ENCODE assay signal across 2 worm cellular contexts in genomic region chrIV:6323654-6324224, ce11.
A peak's percentile ranks its signal among the peaks of the same experiment; 100 is the strongest.
TF ChIP-seq lines count a peak whose summit lies in the region.

Gene sqd-1 (plus strand): TSS chrIV:6324174.

TF ChIP-seq in whole organism, L1 larva, 84 proteins besides CTCF, POLR2A, EP300 and RAD21 (continued from another document):
- peak; percentile 99 for TF ChIP-seq nhr-71 (tag; optimal IDR thresholded peaks at IDR 0.05; lab: Kevin White, UChicago)
- peak; percentile 86 to 88 (median 88) for TF ChIP-seq dpl-1 (GFP tag; optimal IDR thresholded peaks at IDR 0.05; lab: Kevin White, UChicago)
- peak; percentile 96 for TF ChIP-seq mab-9 (GFP tag; IDR thresholded peaks at IDR 0.05; lab: Robert Waterston, UW)
- peak; percentile 97 for TF ChIP-seq unc-86 (tag; optimal IDR thresholded peaks at IDR 0.05; lab: Kevin White, UChicago)
- peak; percentile 98 for TF ChIP-seq ceh-8 (GFP tag; optimal IDR thresholded peaks at IDR 0.05; lab: Kevin White, UChicago)
- TF ChIP-seq elt-3 (tag; optimal IDR thresholded peaks at IDR 0.05; lab: Kevin White, UChicago), result peak in 5 of 6 experiments; percentile 74 to 94 (median 86)
- no peak for TF ChIP-seq tlp-1 (tag; optimal IDR thresholded peaks at IDR 0.05; lab: Kevin White, UChicago)
- TF ChIP-seq egl-13 (tag; optimal IDR thresholded peaks at IDR 0.05; lab: Kevin White, UChicago), result peak; percentile 96
- TF ChIP-seq tbx-2 (tag; optimal IDR thresholded peaks at IDR 0.05; lab: Kevin White, UChicago), result peak; percentile 98
- peak; percentile 91 for TF ChIP-seq nhr-76 (tag; optimal IDR thresholded peaks at IDR 0.05; lab: Kevin White, UChicago)
- peak; percentile 46 for TF ChIP-seq nhr-12 (tag; optimal IDR thresholded peaks at IDR 0.05; lab: Kevin White, UChicago)
- TF ChIP-seq vab-15 (tag; optimal IDR thresholded peaks at IDR 0.05; lab: Kevin White, UChicago), result peak; percentile 93
- peak; percentile 85 for TF ChIP-seq ama-1 (optimal IDR thresholded peaks at IDR 0.05; lab: Kevin White, UChicago)
- TF ChIP-seq aha-1 (tag; optimal IDR thresholded peaks at IDR 0.05; lab: Kevin White, UChicago), result peak; percentile 84
- TF ChIP-seq ceh-63 (GFP tag; optimal IDR thresholded peaks at IDR 0.05; lab: Kevin White, UChicago), result peak; percentile 93
- TF ChIP-seq hpl-2 (GFP tag; optimal IDR thresholded peaks at IDR 0.05; lab: Kevin White, UChicago), result peak; percentile 60
- TF ChIP-seq sup-37 (GFP tag; optimal IDR thresholded peaks at IDR 0.05; lab: Kevin White, UChicago), result peak; percentile 95
- peak; percentile 95 for TF ChIP-seq lin-14 (GFP tag; optimal IDR thresholded peaks at IDR 0.05; lab: Kevin White, UChicago)
- TF ChIP-seq fkh-10 (GFP tag; optimal IDR thresholded peaks at IDR 0.05; lab: Kevin White, UChicago), result peak; percentile 80
- TF ChIP-seq zip-4 (GFP tag; optimal IDR thresholded peaks at IDR 0.05; lab: Kevin White, UChicago), result peak; percentile 94
- peak; percentile 95 for TF ChIP-seq pax-3 (tag; optimal IDR thresholded peaks at IDR 0.05; lab: Kevin White, UChicago)
- TF ChIP-seq nhr-19 (GFP tag; conservative IDR thresholded peaks at IDR 0.05; lab: Robert Waterston, UW), result peak; percentile 98
- TF ChIP-seq snpc-4 (tag; optimal IDR thresholded peaks at IDR 0.05; lab: Kevin White, UChicago), result peak; percentile 82
- TF ChIP-seq alr-1 (tag; optimal IDR thresholded peaks at IDR 0.05; lab: Kevin White, UChicago; ENCODE audit: borderline replicate concordance), result no peak
- peak; percentile 93 for TF ChIP-seq lir-3 (tag; optimal IDR thresholded peaks at IDR 0.05; lab: Kevin White, UChicago; ENCODE audit: poor library complexity)

TF ChIP-seq in whole organism, young adult, 124 proteins besides CTCF, POLR2A, EP300 and RAD21 (continued from another document):
- peak; percentile 14 for TF ChIP-seq rpc-1 (optimal IDR thresholded peaks at IDR 0.05; lab: Kevin White, UChicago)
- TF ChIP-seq rpc-1 (tag; optimal IDR thresholded peaks at IDR 0.05; lab: Kevin White, UChicago), result no peak
- TF ChIP-seq lin-26 (GFP tag; IDR thresholded peaks at IDR 0.05; lab: Robert Waterston, UW), result peak; percentile 71; the same call in 1 of the 2 replicates
- TF ChIP-seq pha-4 (tag; optimal IDR thresholded peaks at IDR 0.05; lab: Kevin White, UChicago), result peak; percentile 47
- TF ChIP-seq hmg-20 (GFP tag; IDR thresholded peaks at IDR 0.05; lab: Robert Waterston, UW), result peak; percentile 88; the same call in 1 of the 2 replicates
- no peak for TF ChIP-seq akir-1 (GFP tag; optimal IDR thresholded peaks at IDR 0.05; lab: Kevin White, UChicago)
- TF ChIP-seq sea-2 (GFP tag; IDR thresholded peaks at IDR 0.05; lab: Robert Waterston, UW), result peak; percentile 81; the same call in 1 of the 2 replicates
- TF ChIP-seq hsf-1 (GFP tag; IDR thresholded peaks at IDR 0.05; lab: Robert Waterston, UW), result peak; percentile 76; the same call in 1 of the 2 replicates
- no peak for TF ChIP-seq mel-28 (tag; optimal IDR thresholded peaks at IDR 0.05; lab: Kevin White, UChicago; ENCODE audit: borderline replicate concordance)
- TF ChIP-seq K12H6.12 (tag; optimal IDR thresholded peaks at IDR 0.05; lab: Kevin White, UChicago), result peak; percentile 91
- TF ChIP-seq ztf-26 (tag; optimal IDR thresholded peaks at IDR 0.05; lab: Kevin White, UChicago), result peak; percentile 88
- TF ChIP-seq F57A8.1 (GFP tag; optimal IDR thresholded peaks at IDR 0.05; lab: Kevin White, UChicago), result no peak
- peak; percentile 72; the same call in 1 of the 2 replicates for TF ChIP-seq egl-18 (GFP tag; IDR thresholded peaks at IDR 0.05; lab: Robert Waterston, UW)
- peak; percentile 57 for TF ChIP-seq nhr-27 (tag; optimal IDR thresholded peaks at IDR 0.05; lab: Kevin White, UChicago)
- peak; percentile 92 for TF ChIP-seq C17E4.6 (GFP tag; IDR thresholded peaks at IDR 0.05; lab: Robert Waterston, UW)
- TF ChIP-seq let-607 (tag; optimal IDR thresholded peaks at IDR 0.05; lab: Kevin White, UChicago), result peak; percentile 84 to 93
- TF ChIP-seq F22D6.2 (tag; optimal IDR thresholded peaks at IDR 0.05; lab: Kevin White, UChicago), result peak; percentile 81
- TF ChIP-seq mcd-1 (GFP tag; IDR thresholded peaks at IDR 0.05; lab: Robert Waterston, UW), result peak; percentile 94
- TF ChIP-seq ztf-6 (GFP tag; IDR thresholded peaks at IDR 0.05; lab: Robert Waterston, UW), result peak; percentile 78
- peak; percentile 57; the same call in 1 of the 2 replicates for TF ChIP-seq egrh-3 (GFP tag; IDR thresholded peaks at IDR 0.05; lab: Robert Waterston, UW)
- peak; percentile 93 for TF ChIP-seq ekl-4 (GFP tag; IDR thresholded peaks at IDR 0.05; lab: Robert Waterston, UW)
- TF ChIP-seq nhr-179 (tag; optimal IDR thresholded peaks at IDR 0.05; lab: Kevin White, UChicago), result no peak
- peak; percentile 89 for TF ChIP-seq zim-3 (tag; optimal IDR thresholded peaks at IDR 0.05; lab: Kevin White, UChicago)
TF ChIP-seq in whole organism, young adult: peak in this region for 96.
